Worm (Caenorhabditis elegans) whole organism, L4 larva: Measurements from ENCODE around the gene djr-1.2.
"Not testable (repeated sequence)": the region's sequence is repeated elsewhere in the genome, so short reads cannot be mapped to it uniquely, and the experiment has no call there.

Source experiments
- T26A8.4 ChIP-seq: fragments of 200-800 bp; sonication (Bioruptor generic); IDR thresholded peaks from 2 replicates; pipeline ENCODE4 v1.3.6; 2022; ENCODE audit warnings: missing genetic modification characterization, missing compliant biosample characterization
- ces-1 ChIP-seq: fragments of 150-350 bp; sonication (generic microtip); optimal IDR thresholded peaks from 4 replicates; lab custom pipeline; 2014; ENCODE audit warnings: missing biosample characterization, missing genetic modification reagents, missing genetic modification characterization
- dmd-6 ChIP-seq: fragments of 200-800 bp; sonication (Bioruptor generic); IDR thresholded peaks from 2 replicates; pipeline ENCODE4 v1.3.6; 2022; ENCODE audit warnings: missing genetic modification reagents, missing genetic modification characterization, missing compliant biosample characterization
- dmd-8 ChIP-seq: fragments of 200-800 bp; sonication (Bioruptor generic); IDR thresholded peaks from 2 replicates; pipeline ENCODE4 v1.3.6; 2022; ENCODE audit warnings: missing genetic modification characterization, missing compliant biosample characterization
- fkh-10 ChIP-seq: fragments of 150-350 bp; optimal IDR thresholded peaks from 2 replicates; lab custom pipeline; 2014; ENCODE audit warnings: missing biosample characterization, missing genetic modification reagents, missing genetic modification characterization
- lim-7 ChIP-seq: fragments of 200-800 bp; sonication (Bioruptor generic); IDR thresholded peaks from 2 replicates; pipeline ENCODE4 v1.3.6; 2022; ENCODE audit warnings: missing genetic modification characterization, missing compliant biosample characterization
- lin-13 ChIP-seq: fragments of 150-350 bp; optimal IDR thresholded peaks from 2 replicates; lab custom pipeline; 2014; ENCODE audit warnings: missing biosample characterization, missing genetic modification reagents, missing genetic modification characterization
- nhr-11 ChIP-seq: fragments of 150-350 bp; optimal IDR thresholded peaks from 2 replicates; lab custom pipeline; 2014; ENCODE audit warnings: missing biosample characterization, missing genetic modification characterization
- nhr-76 ChIP-seq: fragments of 150-350 bp; optimal IDR thresholded peaks from 2 replicates; lab custom pipeline; 2014; ENCODE audit warnings: missing biosample characterization, missing genetic modification characterization
- zfp-3 ChIP-seq: fragments of 200-800 bp; sonication (Bioruptor generic); conservative IDR thresholded peaks from 2 replicates; pipeline ENCODE4 v1.3.6; 2022; ENCODE audit warnings: missing genetic modification reagents, missing genetic modification characterization, missing compliant biosample characterization

DNA sequence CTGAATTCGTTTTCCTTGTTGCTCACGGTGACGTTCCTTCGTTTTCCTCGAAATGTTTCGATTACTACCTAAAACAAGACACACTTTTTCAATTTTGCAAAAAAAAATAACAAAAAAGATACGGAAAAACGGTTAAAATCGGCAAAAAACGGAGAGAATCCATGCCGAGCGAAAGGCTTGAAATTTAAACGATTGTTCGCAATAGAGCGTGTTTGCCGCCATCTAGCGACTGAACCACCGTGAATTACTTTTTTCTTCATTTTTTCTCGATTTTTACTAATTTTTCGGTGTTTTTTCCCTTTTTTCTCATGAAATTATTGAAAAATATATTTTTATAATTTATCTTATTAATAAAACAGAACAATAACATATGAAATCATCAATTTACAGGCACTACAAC lies 11.2 kb upstream of the djr-1.2 start:
- TF ChIP-seq nhr-11 (tag; lab: Kevin White, UChicago); nhr-76; fkh-10; T26A8.4 (GFP tag; lab: Robert Waterston, UW); dmd-8 (GFP tag; lab: Robert Waterston, UW); ces-1 (GFP tag; lab: Kevin White, UChicago); lin-13 (GFP tag; lab: Kevin White, UChicago); zfp-3; lim-7; dmd-6 (GFP tag; lab: Robert Waterston, UW): not testable (repeated sequence)
